Worm (Caenorhabditis elegans): ENCODE measurements around the gene slc-46A.

DNA sequence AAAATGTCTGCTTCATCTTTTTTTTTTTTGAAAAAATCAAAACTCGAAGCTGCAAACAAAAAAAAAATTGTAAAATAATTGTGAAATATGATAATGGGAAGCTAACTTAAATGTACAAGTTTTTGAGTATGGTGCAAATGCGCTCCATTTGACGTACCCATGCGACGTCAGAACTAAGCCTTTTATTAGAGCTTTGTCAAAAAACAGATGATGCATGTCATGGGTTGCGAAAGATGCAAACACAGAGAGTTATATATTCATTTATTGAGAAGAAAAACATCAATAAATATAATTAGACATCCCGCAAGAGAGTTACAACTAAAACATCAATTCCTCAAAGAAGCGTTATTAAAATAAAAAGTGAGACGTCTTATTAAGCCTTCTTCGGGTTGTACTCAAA is 24.6 kb upstream of the slc-46A start:
- TF ChIP-seq sox-4 (tag; optimal IDR thresholded peaks at IDR 0.05): no peak
- TF ChIP-seq nhr-11 (tag; optimal IDR thresholded peaks at IDR 0.05): no peak
- no peak for TF ChIP-seq hlh-8 (tag; optimal IDR thresholded peaks at IDR 0.05)
- TF ChIP-seq ama-1 (optimal IDR thresholded peaks at IDR 0.05): no peak
- no peak for TF ChIP-seq ceh-14 (tag; optimal IDR thresholded peaks at IDR 0.05)
- TF ChIP-seq ceh-18 (tag; optimal IDR thresholded peaks at IDR 0.05): no peak
- no peak for TF ChIP-seq fkh-10 (GFP tag; optimal IDR thresholded peaks at IDR 0.05)
- no peak for TF ChIP-seq tbx-2 (tag; optimal IDR thresholded peaks at IDR 0.05)
- no peak for TF ChIP-seq gmeb-2 (tag; optimal IDR thresholded peaks at IDR 0.05)
- no peak for TF ChIP-seq hlh-30 (tag; optimal IDR thresholded peaks at IDR 0.05; ENCODE audit: insufficient read depth)
- no peak for TF ChIP-seq fkh-6 (tag; optimal IDR thresholded peaks at IDR 0.05)
- TF ChIP-seq ztf-16 (tag; optimal IDR thresholded peaks at IDR 0.05): no peak
- no peak for TF ChIP-seq pax-1 (tag; optimal IDR thresholded peaks at IDR 0.05)
- TF ChIP-seq Y22D7AL.16 (tag; optimal IDR thresholded peaks at IDR 0.05): no peak
